Fruit fly (Drosophila melanogaster) whole organism, wandering third instar larva: ENCODE data around the gene jet.

Experiments used
- Abd-B ChIP-seq: fragments of >200 bp; optimal IDR thresholded peaks from 2 replicates; lab custom pipeline; 2017; ENCODE audit warnings: missing biosample characterization, missing genetic modification characterization
- Dfd ChIP-seq: fragments of >200 bp; optimal IDR thresholded peaks from 2 replicates; lab custom pipeline; 2017; ENCODE audit warnings: missing biosample characterization, missing genetic modification characterization
- HLH106 ChIP-seq: fragments of 200-800 bp; optimal IDR thresholded peaks from 3 replicates; lab custom pipeline; 2019; ENCODE audit warnings: missing biosample characterization, mild to moderate bottlenecking, missing genetic modification characterization, moderate library complexity
- Hnf4 ChIP-seq: fragments of 200-800 bp; sonication (Bioruptor generic); optimal IDR thresholded peaks from 2 replicates; lab custom pipeline; 2016; ENCODE audit warnings: missing biosample characterization, mild to moderate bottlenecking, missing genetic modification characterization
- Hr78 ChIP-seq: fragments of >200 bp; optimal IDR thresholded peaks from 2 replicates; lab custom pipeline; 2017; ENCODE audit warnings: missing biosample characterization, missing genetic modification characterization
- Hr83 ChIP-seq: fragments of 200-300 bp; sonication (Bioruptor generic); optimal IDR thresholded peaks from 2 replicates; lab custom pipeline; 2016; ENCODE audit warnings: missing biosample characterization, mild to moderate bottlenecking, missing genetic modification characterization, moderate library complexity; ENCODE audit not compliant: poor library complexity, severe bottlenecking
- OdsH ChIP-seq: fragments of 200-800 bp; sonication (Bioruptor generic); optimal IDR thresholded peaks from 2 replicates; lab custom pipeline; 2016; ENCODE audit warnings: missing biosample characterization, mild to moderate bottlenecking, missing genetic modification characterization
- Sp1 ChIP-seq: fragments of 200-800 bp; sonication (Bioruptor generic); optimal IDR thresholded peaks from 3 replicates; lab custom pipeline; 2019; ENCODE audit warnings: missing biosample characterization, mild to moderate bottlenecking, missing genetic modification characterization, moderate library complexity
- Vsx2 ChIP-seq: fragments of 200-300, 225-300 bp; sonication (Bioruptor generic); optimal IDR thresholded peaks from 2 replicates; lab custom pipeline; 2018; ENCODE audit warnings: missing biosample characterization, missing genetic modification characterization; ENCODE audit not compliant: partially characterized antibody
- dmrt93B ChIP-seq: fragments of 200-800 bp; sonication (Bioruptor generic); optimal IDR thresholded peaks from 2 replicates; lab custom pipeline; 2018; ENCODE audit warnings: missing biosample characterization, mild to moderate bottlenecking, missing genetic modification characterization
- h ChIP-seq: fragments of 200-800 bp; sonication (Bioruptor generic); optimal IDR thresholded peaks from 3 replicates; lab custom pipeline; 2016; ENCODE audit warnings: missing biosample characterization, mild to moderate bottlenecking, missing genetic modification characterization
- jim ChIP-seq: fragments of 175-275, 200-325 bp; sonication (Bioruptor generic); optimal IDR thresholded peaks from 2 replicates; lab custom pipeline; 2016; ENCODE audit warnings: missing biosample characterization, mild to moderate bottlenecking, missing genetic modification characterization
- pan ChIP-seq: fragments of >200 bp; optimal IDR thresholded peaks from 2 replicates; lab custom pipeline; 2017
- psq ChIP-seq: fragments of 200-800 bp; sonication (Bioruptor generic); optimal IDR thresholded peaks from 3 replicates; lab custom pipeline; 2017; ENCODE audit warnings: missing biosample characterization, mild to moderate bottlenecking, missing genetic modification characterization, moderate library complexity

dm6 chr2L:4942257-4942792 is 7.3 kb downstream of the jet start, which contains the start of gene synr:
- no peak for TF ChIP-seq Hnf4 (GFP tag; lab: Kevin White, UChicago)
- no peak for TF ChIP-seq dmrt93B (GFP tag; lab: Kevin White, UChicago)
- no peak for TF ChIP-seq psq
- TF ChIP-seq pan (lab: Kevin White, UChicago) = no peak
- TF ChIP-seq Sp1 (GFP tag; lab: Kevin White, UChicago) = no peak
- TF ChIP-seq HLH106 (tag; lab: Kevin White, UChicago) = no peak
- TF ChIP-seq h (GFP tag; lab: Kevin White, UChicago) = no peak
- TF ChIP-seq Hr83 (GFP tag; lab: Kevin White, UChicago) = no peak
- no peak for TF ChIP-seq Hr78 (GFP tag; lab: Kevin White, UChicago)
- TF ChIP-seq OdsH = no peak
- no peak for TF ChIP-seq Vsx2 (GFP tag; lab: Kevin White, UChicago)
- no peak for TF ChIP-seq jim (GFP tag; lab: Kevin White, UChicago)
- TF ChIP-seq Abd-B (GFP tag; lab: Kevin White, UChicago) = no peak
- TF ChIP-seq Dfd (GFP tag; lab: Kevin White, UChicago) = no peak
